Fruit fly (Drosophila melanogaster): ENCODE data around the gene CG2616.

DNA sequence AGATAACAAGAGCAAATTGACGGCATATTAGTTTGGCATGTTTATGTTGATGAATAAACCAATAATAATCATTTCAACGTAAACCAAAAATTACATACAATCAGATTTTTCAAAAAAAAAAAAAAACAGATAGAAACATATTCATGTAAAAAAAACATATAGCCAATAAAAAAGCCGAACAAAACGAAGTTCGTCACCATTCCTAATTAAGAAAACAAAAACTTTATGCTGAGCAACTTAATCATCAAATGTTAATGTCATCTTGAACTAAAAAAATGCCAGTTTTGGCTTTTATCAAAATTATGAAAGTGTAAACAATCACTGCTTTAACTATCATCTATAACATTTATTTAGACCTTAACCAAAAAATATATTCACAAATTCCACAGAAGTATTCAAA, 35.6 kb downstream of the CG2616 start, which contains the start of gene CG10919:
- TF ChIP-seq Myc (optimal IDR thresholded peaks at IDR 0.05) (no peak), h (optimal IDR thresholded peaks at IDR 0.05) (no peak), insv (optimal IDR thresholded peaks at IDR 0.05) (no peak), Sin3A (optimal IDR thresholded peaks at IDR 0.05) (no peak), psq (optimal IDR thresholded peaks at IDR 0.05) (no peak)

Data from Kc167 (cell line).